Fruit fly (Drosophila melanogaster) whole organism: Measurements from ENCODE around the gene GlyRS.

Experiments
- Dll ChIP-seq: fragments of >200 bp; optimal IDR thresholded peaks from 2 replicates; lab custom pipeline; 2017
- EcR ChIP-seq, 2 experiments: fragments of >200 bp; optimal IDR thresholded peaks; 2 replicates each; lab custom pipeline; 2017; ENCODE audit warnings: missing biosample characterization in 2 of 2, missing genetic modification characterization in 2 of 2, missing genetic modification reagents in 2 of 2
- pan ChIP-seq: fragments of >200 bp; optimal IDR thresholded peaks from 2 replicates; lab custom pipeline; 2017

DNA sequence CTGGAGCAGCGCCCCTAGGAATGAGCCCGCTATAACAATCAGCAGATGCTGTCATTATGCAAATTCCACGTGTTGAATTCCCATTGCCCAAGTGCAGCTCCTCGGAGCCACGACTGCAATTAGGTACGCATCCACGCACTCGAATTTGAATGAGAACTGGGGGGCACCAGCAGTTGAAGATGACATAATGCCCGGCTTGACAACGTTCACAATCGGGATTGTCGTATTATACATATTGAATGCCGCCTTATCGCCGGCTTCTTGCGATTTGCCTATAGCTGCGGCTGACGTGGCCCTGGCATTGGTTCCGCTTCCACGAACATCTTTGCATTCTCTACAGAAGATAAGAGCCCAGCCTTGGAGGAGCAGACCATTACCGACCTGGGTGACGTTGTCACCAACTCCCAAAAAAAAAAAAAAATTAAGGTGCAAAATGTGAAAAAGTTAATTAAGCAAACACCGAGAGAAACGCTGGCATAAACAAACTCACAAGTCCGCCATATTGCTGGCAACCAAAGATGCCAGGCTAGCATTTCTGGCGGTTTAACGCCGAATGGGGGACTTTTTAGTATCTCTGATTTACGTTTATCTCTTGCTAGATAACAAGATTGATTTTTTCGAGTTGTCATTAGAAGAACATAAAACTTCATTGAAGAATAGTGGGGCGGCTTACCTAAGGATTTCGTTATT, 45.5 kb downstream of the GlyRS start:
- TF ChIP-seq EcR (GFP tag; optimal IDR thresholded peaks at IDR 0.05; lab: Kevin White, UChicago) (no peak), Dll (lab: Kevin White, UChicago) (no peak), pan (lab: Kevin White, UChicago) (no peak)
